Worm (Caenorhabditis elegans) whole organism, L4/young adult: ENCODE data around the gene T10C6.10.

Source experiments
- W03F9.2 ChIP-seq: fragments of 150-350 bp; optimal IDR thresholded peaks from 2 replicates; lab custom pipeline; 2014; ENCODE audit warnings: missing biosample characterization, missing genetic modification characterization
- dao-5 ChIP-seq: sonication (generic microtip); optimal IDR thresholded peaks from 2 replicates; lab custom pipeline; 2016; ENCODE audit warnings: missing genotype, missing genetic modification characterization, moderate library complexity, missing compliant biosample characterization
- him-1 ChIP-seq: sonication (generic microtip); optimal IDR thresholded peaks from 2 replicates; lab custom pipeline; 2016; ENCODE audit warnings: missing genotype, missing genetic modification reagents, missing genetic modification characterization, missing compliant biosample characterization

- no peak for TF ChIP-seq W03F9.2 (tag; lab: Kevin White, UChicago)
- TF ChIP-seq dao-5 (tag; lab: Kevin White, UChicago): no peak
- no peak for TF ChIP-seq him-1 (tag; lab: Kevin White, UChicago)
Measured at ce11 chrV:16062788-16063187, 26.6 kb downstream of the T10C6.10 start, which contains the start of gene F14H3.14.
